Comparison of ENCODE assay signal across 2 fruit fly cellular contexts in genomic region chr3R:4232139-4233017, dm6.
TF ChIP-seq lines count a peak whose summit lies in the region.

Gene CG14641, minus strand, starts transcription at chr3R:4232342.

TF ChIP-seq in whole organism, embryonic, 481 proteins besides CTCF, POLR2A, EP300 and RAD21 (continued from another document and continues in another):
- peak; percentile 27; the same call in 1 of the 2 replicates for TF ChIP-seq slbo (GFP tag; IDR thresholded peaks at IDR 0.05; lab: Robert Waterston, UW)
- TF ChIP-seq Hr78 (GFP tag; optimal IDR thresholded peaks at IDR 0.05; lab: Kevin White, UChicago), result peak in 1 of 2 experiments; percentile 44
- peak; percentile 19 for TF ChIP-seq CG30403 (GFP tag; optimal IDR thresholded peaks at IDR 0.05; lab: Kevin White, UChicago)
- peak; percentile 51 for TF ChIP-seq CG2712 (tag; optimal IDR thresholded peaks at IDR 0.05; lab: Kevin White, UChicago)
- no peak for TF ChIP-seq CG11504 (tag; optimal IDR thresholded peaks at IDR 0.05; lab: Kevin White, UChicago)
- TF ChIP-seq CG6791 (GFP tag; IDR thresholded peaks at IDR 0.05; lab: Robert Waterston, UW; ENCODE audit: partially characterized antibody), result peak; percentile 53; the same call in 1 of the 3 replicates
- no peak for TF ChIP-seq lmd (GFP tag; IDR thresholded peaks at IDR 0.05; lab: Robert Waterston, UW)
- no peak for TF ChIP-seq onecut (GFP tag; IDR thresholded peaks at IDR 0.05; lab: Robert Waterston, UW)
- no peak for TF ChIP-seq Trl (optimal IDR thresholded peaks at IDR 0.05; lab: Kevin White, UChicago)
- no peak for TF ChIP-seq Trl (GFP tag; optimal IDR thresholded peaks at IDR 0.05; lab: Kevin White, UChicago)
- TF ChIP-seq corto (GFP tag; optimal IDR thresholded peaks at IDR 0.05; lab: Kevin White, UChicago), result no peak
- no peak for TF ChIP-seq CG17612 (GFP tag; IDR thresholded peaks at IDR 0.05; lab: Robert Waterston, UW)
- no peak for TF ChIP-seq CG9797 (GFP tag; optimal IDR thresholded peaks at IDR 0.05; lab: Kevin White, UChicago)
- no peak for TF ChIP-seq Sox100B (GFP tag; optimal IDR thresholded peaks at IDR 0.05; lab: Kevin White, UChicago)
- no peak for TF ChIP-seq CG3847 (GFP tag; IDR thresholded peaks at IDR 0.05; lab: Robert Waterston, UW)
- no peak for TF ChIP-seq CG12391 (tag; optimal IDR thresholded peaks at IDR 0.05; lab: Kevin White, UChicago)
- no peak for TF ChIP-seq CG3163 (GFP tag; optimal IDR thresholded peaks at IDR 0.05; lab: Kevin White, UChicago)
- TF ChIP-seq CG13775 (GFP tag; optimal IDR thresholded peaks at IDR 0.05; lab: Kevin White, UChicago), result peak; percentile 29
- peak; percentile 28 for TF ChIP-seq CG9437 (GFP tag; optimal IDR thresholded peaks at IDR 0.05; lab: Kevin White, UChicago)
- TF ChIP-seq MESR4 (GFP tag; optimal IDR thresholded peaks at IDR 0.05; lab: Kevin White, UChicago), result peak; percentile 92
- TF ChIP-seq lola (GFP tag; optimal IDR thresholded peaks at IDR 0.05; lab: Kevin White, UChicago), result peak in 2 of 3 experiments; percentile 26 to 97
- TF ChIP-seq CG31388 (GFP tag; optimal IDR thresholded peaks at IDR 0.05; lab: Kevin White, UChicago), result no peak
- TF ChIP-seq CG8944 (GFP tag; optimal IDR thresholded peaks at IDR 0.05; lab: Kevin White, UChicago), result no peak
- no peak for TF ChIP-seq Lim3 (GFP tag; IDR thresholded peaks at IDR 0.05; lab: Robert Waterston, UW)
- no peak for TF ChIP-seq CG16863 (GFP tag; optimal IDR thresholded peaks at IDR 0.05; lab: Kevin White, UChicago)
- no peak for TF ChIP-seq disco-r (GFP tag; optimal IDR thresholded peaks at IDR 0.05; lab: Kevin White, UChicago)
- no peak for TF ChIP-seq Bdp1 (GFP tag; optimal IDR thresholded peaks at IDR 0.05; lab: Kevin White, UChicago)
- no peak for TF ChIP-seq unc-4 (GFP tag; IDR thresholded peaks at IDR 0.05; lab: Robert Waterston, UW; ENCODE audit: partially characterized antibody)
- no peak for TF ChIP-seq ham (GFP tag; IDR thresholded peaks at IDR 0.05; lab: Robert Waterston, UW)
- TF ChIP-seq cwo (GFP tag; optimal IDR thresholded peaks at IDR 0.05; lab: Kevin White, UChicago), result no peak
- peak; percentile 19 for TF ChIP-seq dmrt11E (tag; optimal IDR thresholded peaks at IDR 0.05; lab: Kevin White, UChicago)
- TF ChIP-seq CG7839 (tag; optimal IDR thresholded peaks at IDR 0.05; lab: Kevin White, UChicago), result peak; percentile 7
- TF ChIP-seq CG2199 (GFP tag; IDR thresholded peaks at IDR 0.05; lab: Robert Waterston, UW), result 0 out of 3 replicates have a peak, but pooled peaks have one; percentile 24
- no peak for TF ChIP-seq CG18476 (GFP tag; optimal IDR thresholded peaks at IDR 0.05; lab: Kevin White, UChicago)
- TF ChIP-seq CG13296 (GFP tag; optimal IDR thresholded peaks at IDR 0.05; lab: Kevin White, UChicago), result no peak
- TF ChIP-seq tap (tag; optimal IDR thresholded peaks at IDR 0.05; lab: Kevin White, UChicago), result no peak
- TF ChIP-seq h (optimal IDR thresholded peaks at IDR 0.05; lab: Kevin White, UChicago), result no peak
- TF ChIP-seq CG8478 (optimal IDR thresholded peaks at IDR 0.05; lab: Kevin White, UChicago), result no peak
- TF ChIP-seq Stat92E (GFP tag; optimal IDR thresholded peaks at IDR 0.05; lab: Kevin White, UChicago), result peak in 1 of 3 experiments; percentile 86
- peak; percentile 73 for TF ChIP-seq amos (GFP tag; IDR thresholded peaks at IDR 0.05; lab: Robert Waterston, UW; ENCODE audit: partially characterized antibody)
- TF ChIP-seq eve (GFP tag; optimal IDR thresholded peaks at IDR 0.05; lab: Kevin White, UChicago), result no peak
- TF ChIP-seq abd-A (tag; optimal IDR thresholded peaks at IDR 0.05; lab: Kevin White, UChicago), result no peak
- peak in 1 of 2 experiments; percentile 82 for TF ChIP-seq Dfd (GFP tag; optimal IDR thresholded peaks at IDR 0.05; lab: Kevin White, UChicago)
- peak; percentile 94 for TF ChIP-seq CG1024 (GFP tag; IDR thresholded peaks at IDR 0.05; lab: Robert Waterston, UW)
- TF ChIP-seq Sry-β (GFP tag; optimal IDR thresholded peaks at IDR 0.05; lab: Kevin White, UChicago), result no peak
- no peak for TF ChIP-seq CG14965 (GFP tag; optimal IDR thresholded peaks at IDR 0.05; lab: Kevin White, UChicago; ENCODE audit: borderline replicate concordance)
- peak; percentile 61 for TF ChIP-seq CG4617 (GFP tag; optimal IDR thresholded peaks at IDR 0.05; lab: Kevin White, UChicago; ENCODE audit: borderline replicate concordance)
- TF ChIP-seq bbx (GFP tag; IDR thresholded peaks at IDR 0.05; lab: Robert Waterston, UW; ENCODE audit: partially characterized antibody), result peak; percentile 49
- no peak for TF ChIP-seq CG12104 (GFP tag; optimal IDR thresholded peaks at IDR 0.05; lab: Kevin White, UChicago)
- TF ChIP-seq zfh2 (GFP tag; optimal IDR thresholded peaks at IDR 0.05; lab: Kevin White, UChicago), result no peak
- no peak for TF ChIP-seq nau (GFP tag; optimal IDR thresholded peaks at IDR 0.05; lab: Kevin White, UChicago)
- peak; percentile 85 for TF ChIP-seq CG17802 (tag; optimal IDR thresholded peaks at IDR 0.05; lab: Kevin White, UChicago)
- no peak for TF ChIP-seq Hmr (GFP tag; optimal IDR thresholded peaks at IDR 0.05; lab: Kevin White, UChicago)
- TF ChIP-seq knrl (GFP tag; IDR thresholded peaks at IDR 0.05; lab: Robert Waterston, UW; ENCODE audit: partially characterized antibody), result peak; percentile 49; the same call in 2 of the 3 replicates
- TF ChIP-seq lilli (GFP tag; optimal IDR thresholded peaks at IDR 0.05; lab: Kevin White, UChicago), result no peak
- TF ChIP-seq CG3995 (GFP tag; optimal IDR thresholded peaks at IDR 0.05; lab: Kevin White, UChicago), result peak; percentile 66
- peak; percentile 39 for TF ChIP-seq CG12659 (GFP tag; optimal IDR thresholded peaks at IDR 0.05; lab: Kevin White, UChicago)
- peak; percentile 4 for TF ChIP-seq Ssrp (tag; optimal IDR thresholded peaks at IDR 0.05; lab: Kevin White, UChicago)
- TF ChIP-seq Bteb2 (GFP tag; optimal IDR thresholded peaks at IDR 0.05; lab: Kevin White, UChicago), result no peak
- no peak for TF ChIP-seq CG7963 (GFP tag; IDR thresholded peaks at IDR 0.05; lab: Robert Waterston, UW; ENCODE audit: partially characterized antibody)
- no peak for TF ChIP-seq Oli (tag; optimal IDR thresholded peaks at IDR 0.05; lab: Kevin White, UChicago)
- TF ChIP-seq CG12155 (GFP tag; optimal IDR thresholded peaks at IDR 0.05; lab: Kevin White, UChicago), result no peak
- no peak for TF ChIP-seq tx (GFP tag; optimal IDR thresholded peaks at IDR 0.05; lab: Kevin White, UChicago)
- peak; percentile 48; the same call in 3 of the 4 replicates for TF ChIP-seq Dll (GFP tag; IDR thresholded peaks at IDR 0.05; lab: Robert Waterston, UW; ENCODE audit: partially characterized antibody)

TF ChIP-seq in whole organism, prepupa, 60 proteins besides CTCF, POLR2A, EP300 and RAD21 (continued from another document):
- peak; percentile 19 for TF ChIP-seq pdm3 (GFP tag; optimal IDR thresholded peaks at IDR 0.05; lab: Kevin White, UChicago)
- TF ChIP-seq svp (GFP tag; lab: Kevin White, UChicago), result peak; percentile 48
- no peak for TF ChIP-seq CG9139 (GFP tag; optimal IDR thresholded peaks at IDR 0.05; lab: Kevin White, UChicago)
- TF ChIP-seq CG6854 (GFP tag; optimal IDR thresholded peaks at IDR 0.05; lab: Kevin White, UChicago), result peak; percentile 11
- TF ChIP-seq Lpt (GFP tag; optimal IDR thresholded peaks at IDR 0.05; lab: Kevin White, UChicago), result no peak
